Fruit fly (Drosophila melanogaster): ENCODE results near the gene CG32284.

CG32284 gene

DNA sequence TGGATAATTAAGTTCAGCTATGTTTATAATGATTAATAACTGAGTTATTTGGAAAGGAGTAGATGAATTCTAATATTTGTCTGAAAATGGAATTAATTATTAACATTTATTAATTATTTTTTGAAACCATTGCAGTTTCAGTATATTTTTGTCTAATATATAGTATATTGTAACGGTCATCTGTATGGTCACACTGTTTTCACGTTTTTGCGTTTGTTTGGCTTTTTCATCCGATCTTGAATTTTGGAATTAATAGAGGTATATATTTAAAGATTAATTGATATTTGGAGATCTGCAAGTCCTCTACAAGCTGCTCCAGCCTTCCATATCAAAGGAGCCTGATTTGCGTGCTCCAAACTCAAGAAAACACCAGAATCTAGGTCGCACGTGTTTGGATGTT, 17.4 kb upstream of the CG32284 start, which contains the start of the genes CG32278 and CG32281 (continued):
- TF ChIP-seq trem (tag; optimal IDR thresholded peaks at IDR 0.05) (peak; percentile 41), CG12104 (GFP tag; optimal IDR thresholded peaks at IDR 0.05) (no peak), gfzf (GFP tag; optimal IDR thresholded peaks at IDR 0.05) (peak; percentile 54), grau (tag; optimal IDR thresholded peaks at IDR 0.05) (no peak), Pdp1 (GFP tag; optimal IDR thresholded peaks at IDR 0.05) (no peak), CG3163 (GFP tag; optimal IDR thresholded peaks at IDR 0.05) (no peak), pzg (GFP tag; optimal IDR thresholded peaks at IDR 0.05) (peak; percentile 9), Tbp (GFP tag; optimal IDR thresholded peaks at IDR 0.05) (no peak), HLH3B (GFP tag; IDR thresholded peaks at IDR 0.05) (no peak), CG14710 (tag; optimal IDR thresholded peaks at IDR 0.05) (peak; percentile 18), CG9797 (GFP tag; optimal IDR thresholded peaks at IDR 0.05) (peak; percentile 52), sna (GFP tag; IDR thresholded peaks at IDR 0.05; ENCODE audit: partially characterized antibody) (no peak), CG8281 (tag; optimal IDR thresholded peaks at IDR 0.05) (no peak), CG18619 (GFP tag; optimal IDR thresholded peaks at IDR 0.05) (no peak), E2f2 (GFP tag; IDR thresholded peaks at IDR 0.05) (no peak; the same call in 1 of the 2 replicates), CG15479 (GFP tag; optimal IDR thresholded peaks at IDR 0.05) (no peak), Myb (GFP tag; optimal IDR thresholded peaks at IDR 0.05) (peak; percentile 7), MESR4 (GFP tag; optimal IDR thresholded peaks at IDR 0.05) (peak; percentile 47), CG4617 (GFP tag; optimal IDR thresholded peaks at IDR 0.05; ENCODE audit: borderline replicate concordance) (peak; percentile 28), Blimp-1 (GFP tag; optimal IDR thresholded peaks at IDR 0.05) (no peak), CG30403 (GFP tag; optimal IDR thresholded peaks at IDR 0.05) (no peak), gsb-n (tag; optimal IDR thresholded peaks at IDR 0.05) (no peak), jumu (GFP tag; optimal IDR thresholded peaks at IDR 0.05) (no peak), org-1 (GFP tag; optimal IDR thresholded peaks at IDR 0.05) (no peak), CG1647 (GFP tag; optimal IDR thresholded peaks at IDR 0.05) (no peak), lola (GFP tag; optimal IDR thresholded peaks at IDR 0.05) (no peak)

DNA sequence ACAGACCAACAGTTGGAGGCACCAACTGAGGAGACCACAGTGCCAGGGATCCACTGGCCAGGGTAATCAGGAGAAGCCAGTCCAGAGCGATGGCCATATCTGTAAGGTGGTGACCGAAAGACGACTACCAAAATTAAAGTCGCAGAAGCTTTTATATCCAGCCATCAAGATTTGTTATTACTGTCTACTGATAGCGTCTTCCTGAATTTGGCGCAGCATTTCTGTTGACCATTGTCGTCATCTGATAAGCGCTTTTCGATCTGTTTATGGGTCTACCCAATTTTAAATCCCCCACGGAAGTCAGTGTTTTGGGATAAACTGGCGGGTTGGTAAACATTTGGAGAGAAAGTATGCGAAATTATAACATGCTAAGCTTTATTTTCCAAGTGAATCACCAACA, 14.0 kb upstream of the CG32284 start, which contains the start of gene CG14963:
CG14963 (minus strand) TSS at position 101 of the 400 bp plus-strand sequence.
- TF ChIP-seq so (GFP tag; IDR thresholded peaks at IDR 0.05) (no peak), Atf3 (GFP tag; optimal IDR thresholded peaks at IDR 0.05) (no peak), CG4617 (GFP tag; optimal IDR thresholded peaks at IDR 0.05; ENCODE audit: borderline replicate concordance) (no peak), CG12155 (GFP tag; optimal IDR thresholded peaks at IDR 0.05) (no peak), CG16779 (GFP tag; IDR thresholded peaks at IDR 0.05) (no peak), CG10267 (tag; optimal IDR thresholded peaks at IDR 0.05) (no peak)

dm6 chr3L:3177872-3178271, 8.6 kb upstream of the CG32284 start:
- TF ChIP-seq otp (GFP tag; IDR thresholded peaks at IDR 0.05) (no peak), oc (tag; optimal IDR thresholded peaks at IDR 0.05) (no peak), CG34422 (GFP tag; IDR thresholded peaks at IDR 0.05) (0 out of 3 replicates have a peak, but pooled peaks have one; percentile 7), kah (GFP tag; optimal IDR thresholded peaks at IDR 0.05) (peak; percentile 92)

dm6 chr3L:3178530-3179096, 7.9 kb upstream of the CG32284 start, which contains the start of the genes MnM and Girdin:
TSS of gene MnM (minus strand) at chr3L:3178580.
TSS of gene Girdin (plus strand) at chr3L:3178930.
- TF ChIP-seq Doc3 (GFP tag; IDR thresholded peaks at IDR 0.05; ENCODE audit: partially characterized antibody) (peak; percentile 82), H2.0 (GFP tag; IDR thresholded peaks at IDR 0.05) (0 out of 2 replicates have a peak, but pooled peaks have one; percentile 8), CG14860 (GFP tag; IDR thresholded peaks at IDR 0.05; ENCODE audit: partially characterized antibody) (peak; percentile 80), CG3838 (GFP tag; optimal IDR thresholded peaks at IDR 0.05) (no peak), crp (GFP tag; optimal IDR thresholded peaks at IDR 0.05) (peak in 1 of 2 experiments; percentile 35), CG11398 (GFP tag; optimal IDR thresholded peaks at IDR 0.05) (no peak), slp2 (GFP tag; optimal IDR thresholded peaks at IDR 0.05) (peak; percentile 51), Elba2 (GFP tag; optimal IDR thresholded peaks at IDR 0.05) (no peak), CG14014 (GFP tag; IDR thresholded peaks at IDR 0.05) (peak; percentile 37; the same call in 1 of the 2 replicates), crol (GFP tag; IDR thresholded peaks at IDR 0.05) (no peak), pros (GFP tag; optimal IDR thresholded peaks at IDR 0.05) (no peak), usp (GFP tag; optimal IDR thresholded peaks at IDR 0.05) (no peak)

Data from whole organism, embryonic.